Worm (Caenorhabditis elegans): Measurements from ENCODE around the gene clec-226.

DNA sequence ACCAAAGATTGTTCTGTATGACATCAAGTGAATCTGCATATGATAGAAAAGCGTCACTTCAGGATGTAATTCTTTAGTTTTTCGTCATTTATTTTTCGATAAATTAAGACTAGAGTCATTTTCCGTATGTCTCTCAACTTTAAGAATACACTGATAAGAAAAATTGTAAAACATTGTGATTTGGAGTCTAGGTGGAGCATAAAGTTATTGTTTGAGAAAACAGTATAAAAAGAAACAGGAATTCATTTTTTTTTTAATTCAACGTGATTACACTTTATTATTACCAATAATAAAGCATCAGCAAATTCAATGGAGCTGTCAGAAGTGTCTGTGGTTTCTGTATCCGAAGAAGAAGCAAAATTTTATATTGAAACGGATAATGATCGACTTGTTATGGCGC is 2.2 kb downstream of the clec-226 start, which contains the start of gene R10D12.6:
- TF ChIP-seq pha-4 (tag; optimal IDR thresholded peaks at IDR 0.05) (no peak), Y53G8AR.9 (GFP tag; conservative IDR thresholded peaks at IDR 0.05) (no peak), F33H1.4 (GFP tag; IDR thresholded peaks at IDR 0.05) (no peak), attf-5 (GFP tag; optimal IDR thresholded peaks at IDR 0.05) (no peak), xnd-1 (tag; optimal IDR thresholded peaks at IDR 0.05) (no peak), ekl-4 (GFP tag; IDR thresholded peaks at IDR 0.05) (no peak)

Measured in whole organism, young adult.